Fruit fly (Drosophila melanogaster) whole organism, adult: ENCODE data around the gene CG12560.
A peak's percentile ranks its signal among the peaks of the same experiment; 100 is the strongest.
"Not testable (repeated sequence)": the region's sequence is repeated elsewhere in the genome, so short reads cannot be mapped to it uniquely, and the experiment has no call there.

ENCODE experiments used
- CG11617 ChIP-seq: fragments of 200-800 bp; sonication (Bioruptor generic); optimal IDR thresholded peaks from 2 replicates; lab custom pipeline; 2017; ENCODE audit warnings: mild to moderate bottlenecking, missing biosample characterization, missing genetic modification reagents, missing genetic modification characterization
- CG12768 ChIP-seq: fragments of 200-800 bp; sonication (Bioruptor generic); optimal IDR thresholded peaks from 2 replicates; lab custom pipeline; 2017; ENCODE audit warnings: missing biosample characterization, missing genetic modification characterization, mild to moderate bottlenecking, moderate library complexity, missing genetic modification reagents
- CG14711 ChIP-seq: fragments of 200-800 bp; sonication (Bioruptor generic); optimal IDR thresholded peaks from 2 replicates; lab custom pipeline; 2018; ENCODE audit warnings: missing biosample characterization, mild to moderate bottlenecking, missing genetic modification characterization, moderate library complexity
- CG1620 ChIP-seq: fragments of 200-800 bp; sonication (Bioruptor generic); optimal IDR thresholded peaks from 2 replicates; lab custom pipeline; 2016; ENCODE audit warnings: missing biosample characterization, missing genetic modification characterization
- CG33017 ChIP-seq: fragments of 200-800 bp; sonication (Bioruptor generic); optimal IDR thresholded peaks from 2 replicates; lab custom pipeline; 2018; ENCODE audit warnings: missing biosample characterization, mild to moderate bottlenecking, missing genetic modification characterization, moderate library complexity
- CG5204 ChIP-seq: fragments of 200-800 bp; sonication (Bioruptor generic); optimal IDR thresholded peaks from 2 replicates; lab custom pipeline; 2016; ENCODE audit warnings: missing biosample characterization, missing genetic modification characterization
- CG7045 ChIP-seq: fragments of 200-800 bp; sonication (Bioruptor generic); optimal IDR thresholded peaks from 2 replicates; lab custom pipeline; 2017; ENCODE audit warnings: missing biosample characterization, mild to moderate bottlenecking, missing genetic modification characterization
- CG7101 ChIP-seq: fragments of 200-800 bp; sonication (Bioruptor generic); optimal IDR thresholded peaks from 2 replicates; lab custom pipeline; 2018; ENCODE audit warnings: missing biosample characterization, mild to moderate bottlenecking, missing genetic modification characterization, moderate library complexity
- Clk ChIP-seq: fragments of 200-800 bp; sonication (Bioruptor generic); optimal IDR thresholded peaks from 2 replicates; lab custom pipeline; 2017; ENCODE audit warnings: missing biosample characterization, missing genetic modification characterization
- Crg-1 ChIP-seq: fragments of 200-800 bp; sonication (Bioruptor generic); optimal IDR thresholded peaks from 2 replicates; lab custom pipeline; 2016; ENCODE audit warnings: missing biosample characterization, missing genetic modification characterization
- Hr96 ChIP-seq: fragments of 200-800 bp; sonication (Bioruptor generic); optimal IDR thresholded peaks from 2 replicates; lab custom pipeline; 2016; ENCODE audit warnings: missing biosample characterization, missing genetic modification characterization
- Mnt ChIP-seq: fragments of 200-800 bp; sonication (Bioruptor generic); optimal IDR thresholded peaks from 2 replicates; lab custom pipeline; 2016; ENCODE audit warnings: missing biosample characterization, mild to moderate bottlenecking, missing genetic modification characterization
- bab1 ChIP-seq: fragments of 200-800 bp; sonication (Bioruptor generic); optimal IDR thresholded peaks from 3 replicates; lab custom pipeline; 2019; ENCODE audit warnings: missing biosample characterization, mild to moderate bottlenecking, missing genetic modification characterization, moderate library complexity
- cic ChIP-seq: fragments of 200-800 bp; sonication (Bioruptor generic); optimal IDR thresholded peaks from 2 replicates; lab custom pipeline; 2017; ENCODE audit warnings: missing biosample characterization, mild to moderate bottlenecking, missing genetic modification characterization, moderate library complexity
- cnc ChIP-seq, 2 experiments: fragments of >200 bp; optimal IDR thresholded peaks; 2 replicates each; lab custom pipeline; 2017
- kay ChIP-seq: fragments of 200-800 bp; sonication (Bioruptor generic); peaks from one replicate; lab custom pipeline; 2016; ENCODE audit warnings: missing biosample characterization, missing genetic modification characterization, borderline replicate concordance
- ovo ChIP-seq: fragments of 200-800 bp; sonication (Bioruptor generic); optimal IDR thresholded peaks from 2 replicates; lab custom pipeline; 2016; ENCODE audit warnings: missing biosample characterization, missing genetic modification characterization
- pad ChIP-seq: fragments of 200-800 bp; sonication (Bioruptor generic); optimal IDR thresholded peaks from 3 replicates; lab custom pipeline; 2017; ENCODE audit warnings: missing biosample characterization, missing genetic modification characterization, mild to moderate bottlenecking, moderate library complexity, missing genetic modification reagents
- tj ChIP-seq: fragments of 200-800 bp; sonication (Bioruptor generic); optimal IDR thresholded peaks from 3 replicates; lab custom pipeline; 2017; ENCODE audit warnings: missing biosample characterization, mild to moderate bottlenecking, missing genetic modification characterization, moderate library complexity
- toe ChIP-seq: fragments of 200-800 bp; sonication (Bioruptor generic); optimal IDR thresholded peaks from 2 replicates; lab custom pipeline; 2016; ENCODE audit warnings: missing biosample characterization, missing genetic modification characterization

CG12560 gene

DNA sequence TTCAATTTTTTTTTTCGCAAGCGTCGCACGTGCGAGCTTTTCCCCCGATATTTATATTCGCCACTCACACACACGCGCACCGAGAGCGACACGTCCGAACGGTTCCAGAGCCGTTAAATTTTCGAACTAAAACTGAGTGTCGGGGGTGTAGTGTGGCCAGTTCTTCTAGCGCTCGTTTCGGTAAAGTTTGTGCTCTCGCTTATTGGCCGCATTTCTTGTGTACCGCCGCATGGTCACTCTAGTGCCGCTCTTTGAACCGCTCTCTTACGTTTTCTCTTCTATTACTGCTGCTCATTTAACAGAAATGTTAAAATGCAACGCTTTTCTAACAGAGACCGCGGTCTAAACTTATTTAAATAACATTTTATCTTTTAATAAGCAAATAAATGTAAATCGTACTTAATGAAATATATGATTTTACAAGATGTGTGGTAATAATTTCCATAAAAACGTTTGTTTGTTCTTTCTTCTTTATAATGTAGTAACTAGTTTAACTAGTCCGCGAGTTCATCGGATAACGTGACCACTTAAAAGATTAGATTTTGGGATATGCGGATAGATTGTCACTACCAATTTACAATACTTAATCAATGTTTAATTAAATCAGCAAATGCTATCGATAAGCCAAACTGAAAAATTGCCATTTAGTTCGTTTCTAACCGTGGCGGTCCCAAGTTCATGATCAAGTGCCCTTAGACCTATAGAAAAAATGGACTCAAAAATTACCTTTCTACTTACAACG, 25.0 kb downstream of the CG12560 start, which contains the start of gene Snoo:
Gene Snoo, minus strand, starts transcription at position 138 of the 742 bp plus-strand sequence.
- TF ChIP-seq kay (GFP tag; lab: Kevin White, UChicago) = peak; percentile 90
- peak; percentile 12 for TF ChIP-seq bab1
- no peak for TF ChIP-seq CG7045 (GFP tag; lab: Kevin White, UChicago)
- TF ChIP-seq Mnt (GFP tag; lab: Kevin White, UChicago) = peak; percentile 89
- peak; percentile 3 for TF ChIP-seq CG7101 (tag; lab: Kevin White, UChicago)
- peak; percentile 4 for TF ChIP-seq CG33017

DNA sequence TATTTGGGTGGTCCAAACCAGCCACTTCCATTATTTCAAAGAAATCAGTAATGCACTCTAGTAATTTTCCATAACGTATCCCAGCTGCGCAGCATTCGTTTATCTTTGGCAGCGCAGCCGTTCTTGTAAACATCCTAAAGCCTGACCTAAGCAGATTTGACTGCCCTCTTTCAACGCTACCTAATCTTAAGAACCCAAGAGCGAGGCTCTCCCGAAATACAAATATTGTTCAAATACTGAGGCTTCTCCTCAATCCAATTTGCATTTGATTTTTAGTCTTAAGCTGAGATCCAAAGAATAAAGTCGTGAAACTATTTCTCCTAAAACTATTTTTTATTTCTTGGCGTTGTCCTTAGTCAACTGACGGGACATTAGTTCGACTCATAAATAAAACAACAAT, 25.6 kb downstream of the CG12560 start, which contains the start of gene CG7231:
Gene CG7231, plus strand, starts transcription at position 301 of the 400 bp plus-strand sequence.
- TF ChIP-seq Hr96 (GFP tag; lab: Kevin White, UChicago); CG7101 (tag; lab: Kevin White, UChicago); CG12768 (GFP tag; lab: Kevin White, UChicago): not testable (repeated sequence)

DNA sequence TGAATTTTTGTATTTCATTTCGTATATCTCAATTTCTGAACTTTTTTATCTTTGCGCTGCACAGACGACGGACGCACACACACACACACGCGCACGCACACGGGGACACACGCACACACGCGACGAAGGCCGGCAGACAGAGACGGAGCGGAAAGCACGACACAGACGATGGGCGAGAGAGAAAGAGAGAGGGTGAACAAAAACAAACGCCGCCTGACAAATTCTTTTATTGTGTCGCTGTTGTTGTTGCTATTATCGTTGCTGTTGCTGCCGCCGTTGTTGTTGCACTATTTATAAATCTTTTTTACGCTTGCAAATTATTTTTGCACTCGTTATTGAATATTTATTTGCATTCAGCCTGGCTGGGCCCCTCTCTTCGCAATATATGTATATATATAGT, 32.5 kb downstream of the CG12560 start:
- TF ChIP-seq CG11617 (GFP tag; lab: Kevin White, UChicago) (no peak), CG33017 (no peak), cic (GFP tag; lab: Kevin White, UChicago) (no peak), CG14711 (tag; lab: Kevin White, UChicago) (no peak), kay (GFP tag; lab: Kevin White, UChicago) (no peak), ovo (GFP tag; lab: Kevin White, UChicago) (no peak), Hr96 (GFP tag; lab: Kevin White, UChicago) (no peak), CG7101 (tag; lab: Kevin White, UChicago) (no peak), pad (GFP tag; lab: Kevin White, UChicago) (no peak), Mnt (GFP tag; lab: Kevin White, UChicago) (peak; percentile 23), Clk (no peak), cnc (optimal IDR thresholded peaks at IDR 0.05; lab: Kevin White, UChicago) (no peak), CG7045 (GFP tag; lab: Kevin White, UChicago) (no peak), bab1 (no peak), tj (peak; percentile 35)

DNA sequence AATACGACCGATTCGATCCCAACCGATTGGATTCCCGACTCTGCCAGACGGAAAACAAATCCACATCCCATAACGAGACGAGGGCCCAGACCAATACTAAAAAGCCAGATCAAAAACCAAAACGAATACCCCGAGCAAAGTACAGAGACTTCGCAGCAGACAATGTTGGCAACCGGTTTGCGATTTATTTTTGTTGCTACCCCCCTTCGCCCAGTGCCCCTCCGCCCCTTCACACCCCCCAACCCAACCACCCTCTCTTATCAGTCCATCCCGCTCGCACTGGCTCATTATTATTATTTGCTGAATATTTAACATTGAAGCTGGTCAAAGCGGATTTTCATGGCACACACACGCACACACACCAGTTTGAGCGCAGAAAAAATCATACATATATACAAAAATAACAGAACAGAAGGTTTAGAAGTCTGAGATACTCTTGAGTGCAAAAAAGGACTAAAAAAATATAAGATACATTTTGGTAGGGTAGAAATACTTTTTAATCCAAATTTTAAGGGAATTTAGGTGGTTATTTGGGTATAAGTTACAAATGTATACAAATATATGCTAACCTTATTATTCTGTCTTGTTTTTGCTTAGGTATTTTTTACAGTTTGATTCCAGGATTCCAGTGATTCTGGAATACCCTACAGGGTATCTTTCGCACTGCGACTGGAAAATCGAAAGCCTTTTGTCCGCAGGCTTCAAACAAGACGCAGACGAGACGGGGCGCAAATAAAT, 35.6 kb downstream of the CG12560 start:
- TF ChIP-seq CG14711 (tag; lab: Kevin White, UChicago) (no peak), ovo (GFP tag; lab: Kevin White, UChicago) (no peak), tj (peak; percentile 14)

DNA sequence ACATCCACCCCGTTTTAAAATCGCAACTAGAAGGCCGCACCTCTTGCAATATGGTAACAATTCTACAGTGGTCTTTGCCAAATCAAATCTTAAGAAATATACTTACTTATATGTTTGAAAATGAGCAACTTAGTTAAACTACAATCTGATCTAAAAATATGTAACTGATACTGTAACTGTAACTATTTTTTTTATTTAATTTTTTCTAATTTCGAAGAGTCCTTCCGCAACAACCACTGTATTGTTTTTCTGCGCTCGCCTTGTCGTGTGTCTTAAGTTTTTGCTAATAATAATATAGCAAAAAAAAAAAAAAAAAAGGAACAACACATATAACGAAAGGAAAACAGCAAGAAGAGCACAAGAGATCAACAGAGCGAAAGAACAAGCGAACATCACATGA, 37.9 kb downstream of the CG12560 start:
- TF ChIP-seq CG7045 (GFP tag; lab: Kevin White, UChicago) (no peak), ovo (GFP tag; lab: Kevin White, UChicago) (no peak), pad (GFP tag; lab: Kevin White, UChicago) (no peak), CG7101 (tag; lab: Kevin White, UChicago) (no peak), CG12768 (GFP tag; lab: Kevin White, UChicago) (no peak)

DNA sequence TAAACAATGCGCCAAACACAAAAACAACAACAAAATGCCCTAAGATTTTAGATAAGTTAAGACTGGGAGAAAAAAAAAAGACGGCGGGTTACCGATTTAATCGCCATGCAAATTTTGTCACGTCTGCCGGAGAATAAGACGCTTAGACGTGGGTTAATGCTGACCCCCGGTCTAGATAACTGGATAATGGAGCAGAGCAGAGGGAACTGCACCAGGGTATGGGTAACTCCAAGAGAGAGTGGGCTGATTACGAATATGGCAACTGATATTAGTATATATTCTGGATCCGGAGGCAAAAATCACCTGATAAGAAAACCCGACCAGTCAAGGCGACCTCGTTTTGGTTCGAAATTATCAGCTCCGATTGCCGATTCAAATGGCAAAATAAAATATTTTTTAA, 39.3 kb downstream of the CG12560 start:
- TF ChIP-seq cnc (optimal IDR thresholded peaks at IDR 0.05; lab: Kevin White, UChicago) = no peak
- TF ChIP-seq bab1 = no peak
- no peak for TF ChIP-seq toe (GFP tag; lab: Kevin White, UChicago)
- no peak for TF ChIP-seq Hr96 (GFP tag; lab: Kevin White, UChicago)
- no peak for TF ChIP-seq pad (GFP tag; lab: Kevin White, UChicago)
- TF ChIP-seq Crg-1 (GFP tag; lab: Kevin White, UChicago) = no peak
- TF ChIP-seq Mnt (GFP tag; lab: Kevin White, UChicago) = no peak
- no peak for TF ChIP-seq Clk
- no peak for TF ChIP-seq CG7101 (tag; lab: Kevin White, UChicago)
- TF ChIP-seq kay (GFP tag; lab: Kevin White, UChicago) = no peak
- TF ChIP-seq CG1620 (GFP tag; lab: Kevin White, UChicago) = no peak
- no peak for TF ChIP-seq CG7045 (GFP tag; lab: Kevin White, UChicago)
- no peak for TF ChIP-seq CG5204 (GFP tag; lab: Kevin White, UChicago)

DNA sequence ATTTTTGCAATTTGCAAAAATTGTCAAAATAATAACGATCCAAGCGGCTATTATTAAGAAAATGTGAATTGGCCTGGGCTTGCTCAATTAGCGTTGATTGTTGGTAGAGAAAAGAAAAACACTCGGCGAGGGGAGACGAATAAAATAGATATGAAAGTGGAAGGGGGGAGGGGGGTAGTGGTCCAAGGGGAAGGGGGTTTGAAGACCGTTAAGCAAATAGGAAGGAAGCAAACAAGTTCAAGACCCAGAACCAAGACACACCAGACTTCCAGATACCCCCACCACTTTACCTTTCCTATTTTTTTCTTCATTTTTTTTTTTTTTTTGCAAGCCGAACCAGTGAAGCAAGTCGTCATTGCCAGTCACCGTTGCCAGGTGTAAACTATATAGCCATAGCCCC, 39.9 kb downstream of the CG12560 start:
- TF ChIP-seq CG5204 (GFP tag; lab: Kevin White, UChicago) (no peak), CG7045 (GFP tag; lab: Kevin White, UChicago) (no peak), CG12768 (GFP tag; lab: Kevin White, UChicago) (no peak), bab1 (no peak), kay (GFP tag; lab: Kevin White, UChicago) (no peak), Crg-1 (GFP tag; lab: Kevin White, UChicago) (no peak), ovo (GFP tag; lab: Kevin White, UChicago) (peak; percentile 80)
